In genomic region chr2L:16597798-16598737, dm6 we compare ENCODE assay signal across 1 fruit fly cellular context.
TF ChIP-seq lines count a peak whose summit lies in the region.

No protein-coding gene starts in this region.

TF ChIP-seq in whole organism, embryonic, 481 proteins besides CTCF, POLR2A, EP300 and RAD21 (continued from another document and continues in another):
- TF ChIP-seq caup (GFP tag; optimal IDR thresholded peaks at IDR 0.05; lab: Kevin White, UChicago; ENCODE audit: severe bottlenecking) = no peak
- TF ChIP-seq Neu2 (GFP tag; optimal IDR thresholded peaks at IDR 0.05; lab: Kevin White, UChicago; ENCODE audit: borderline replicate concordance) = no peak
- no peak for TF ChIP-seq Sin3A (optimal IDR thresholded peaks at IDR 0.05; lab: Kevin White, UChicago)
- TF ChIP-seq sob (GFP tag; IDR thresholded peaks at IDR 0.05; lab: Robert Waterston, UW) = peak; percentile 22; the same call in 1 of the 2 replicates
- no peak for TF ChIP-seq stc (GFP tag; IDR thresholded peaks at IDR 0.05; lab: Robert Waterston, UW)
- peak; percentile 55 for TF ChIP-seq row (GFP tag; IDR thresholded peaks at IDR 0.05; lab: Robert Waterston, UW)
- TF ChIP-seq fd3F (GFP tag; optimal IDR thresholded peaks at IDR 0.05; lab: Kevin White, UChicago) = no peak
- TF ChIP-seq p53 (GFP tag; optimal IDR thresholded peaks at IDR 0.05; lab: Kevin White, UChicago) = peak; percentile 22
- no peak for TF ChIP-seq CG7271 (tag; optimal IDR thresholded peaks at IDR 0.05; lab: Kevin White, UChicago)
- TF ChIP-seq Sox102F (GFP tag; optimal IDR thresholded peaks at IDR 0.05; lab: Kevin White, UChicago) = peak; percentile 73
- TF ChIP-seq CG11504 (tag; optimal IDR thresholded peaks at IDR 0.05; lab: Kevin White, UChicago) = peak; percentile 78
- no peak for TF ChIP-seq pzg (GFP tag; optimal IDR thresholded peaks at IDR 0.05; lab: Kevin White, UChicago)
- no peak for TF ChIP-seq inv (GFP tag; IDR thresholded peaks at IDR 0.05; lab: Robert Waterston, UW; ENCODE audit: partially characterized antibody)
- TF ChIP-seq CG3407 (GFP tag; optimal IDR thresholded peaks at IDR 0.05; lab: Kevin White, UChicago) = peak; percentile 64
- TF ChIP-seq CG13424 (tag; optimal IDR thresholded peaks at IDR 0.05; lab: Kevin White, UChicago) = peak; percentile 72
- no peak for TF ChIP-seq CG18599 (GFP tag; optimal IDR thresholded peaks at IDR 0.05; lab: Kevin White, UChicago)
- TF ChIP-seq YL-1 (GFP tag; optimal IDR thresholded peaks at IDR 0.05; lab: Kevin White, UChicago) = no peak
- TF ChIP-seq CG8478 (optimal IDR thresholded peaks at IDR 0.05; lab: Kevin White, UChicago) = no peak
- TF ChIP-seq CG2202 (tag; optimal IDR thresholded peaks at IDR 0.05; lab: Kevin White, UChicago) = peak; percentile 73
- TF ChIP-seq Ravus (GFP tag; IDR thresholded peaks at IDR 0.05; lab: Robert Waterston, UW) = no peak
- no peak for TF ChIP-seq crc (GFP tag; optimal IDR thresholded peaks at IDR 0.05; lab: Kevin White, UChicago)
- no peak for TF ChIP-seq Jarid2 (GFP tag; optimal IDR thresholded peaks at IDR 0.05; lab: Kevin White, UChicago)
- TF ChIP-seq TFAM (GFP tag; optimal IDR thresholded peaks at IDR 0.05; lab: Kevin White, UChicago) = no peak
- no peak for TF ChIP-seq CG3847 (GFP tag; IDR thresholded peaks at IDR 0.05; lab: Robert Waterston, UW)
- no peak for TF ChIP-seq vfl (GFP tag; optimal IDR thresholded peaks at IDR 0.05; lab: Kevin White, UChicago)
- peak; percentile 63 for TF ChIP-seq ewg (GFP tag; optimal IDR thresholded peaks at IDR 0.05; lab: Kevin White, UChicago)
- TF ChIP-seq CG18011 (GFP tag; optimal IDR thresholded peaks at IDR 0.05; lab: Kevin White, UChicago) = no peak
- TF ChIP-seq al (GFP tag; IDR thresholded peaks at IDR 0.05; lab: Robert Waterston, UW) = no peak
- TF ChIP-seq lov (optimal IDR thresholded peaks at IDR 0.05; lab: Kevin White, UChicago) = no peak
- 0 out of 3 replicates have a peak, but pooled peaks have one; percentile 42 for TF ChIP-seq lov (GFP tag; IDR thresholded peaks at IDR 0.05; lab: Robert Waterston, UW)
- peak; percentile 86 for TF ChIP-seq ci (GFP tag; IDR thresholded peaks at IDR 0.05; lab: Robert Waterston, UW)
- TF ChIP-seq Atf-2 (GFP tag; optimal IDR thresholded peaks at IDR 0.05; lab: Kevin White, UChicago) = peak; percentile 29
- no peak for TF ChIP-seq chinmo (GFP tag; IDR thresholded peaks at IDR 0.05; lab: Robert Waterston, UW; ENCODE audit: partially characterized antibody)
- TF ChIP-seq Dll (GFP tag; IDR thresholded peaks at IDR 0.05; lab: Robert Waterston, UW; ENCODE audit: partially characterized antibody) = no peak
- no peak for TF ChIP-seq ase (GFP tag; IDR thresholded peaks at IDR 0.05; lab: Robert Waterston, UW)
- TF ChIP-seq Hr78 (GFP tag; optimal IDR thresholded peaks at IDR 0.05; lab: Kevin White, UChicago) = no peak
- no peak for TF ChIP-seq zfh2 (GFP tag; optimal IDR thresholded peaks at IDR 0.05; lab: Kevin White, UChicago)
- no peak for TF ChIP-seq CG32532 (GFP tag; IDR thresholded peaks at IDR 0.05; lab: Robert Waterston, UW)
- peak; percentile 48 for TF ChIP-seq CG8359 (GFP tag; optimal IDR thresholded peaks at IDR 0.05; lab: Kevin White, UChicago; ENCODE audit: borderline replicate concordance)
- no peak for TF ChIP-seq CG10565 (GFP tag; optimal IDR thresholded peaks at IDR 0.05; lab: Kevin White, UChicago)
- no peak for TF ChIP-seq pita (GFP tag; optimal IDR thresholded peaks at IDR 0.05; lab: Kevin White, UChicago)
- no peak for TF ChIP-seq Aef1 (GFP tag; IDR thresholded peaks at IDR 0.05; lab: Robert Waterston, UW)
- no peak for TF ChIP-seq HmgD (GFP tag; optimal IDR thresholded peaks at IDR 0.05; lab: Kevin White, UChicago)
- TF ChIP-seq ara (GFP tag; IDR thresholded peaks at IDR 0.05; lab: Robert Waterston, UW) = peak; percentile 30; the same call in 1 of the 2 replicates
- TF ChIP-seq sim (GFP tag; IDR thresholded peaks at IDR 0.05; lab: Robert Waterston, UW) = peak; percentile 45; the same call in 1 of the 2 replicates
- TF ChIP-seq CG16863 (GFP tag; optimal IDR thresholded peaks at IDR 0.05; lab: Kevin White, UChicago) = peak; percentile 63
- no peak for TF ChIP-seq ash1 (GFP tag; optimal IDR thresholded peaks at IDR 0.05; lab: Kevin White, UChicago)
- no peak for TF ChIP-seq dm (GFP tag; optimal IDR thresholded peaks at IDR 0.05; lab: Kevin White, UChicago)
- no peak for TF ChIP-seq CG42726 (GFP tag; IDR thresholded peaks at IDR 0.05; lab: Robert Waterston, UW; ENCODE audit: partially characterized antibody)
- peak; percentile 53 for TF ChIP-seq trem (tag; optimal IDR thresholded peaks at IDR 0.05; lab: Kevin White, UChicago)
- no peak; the same call in 1 of the 2 replicates for TF ChIP-seq aop (GFP tag; IDR thresholded peaks at IDR 0.05; lab: Robert Waterston, UW)
- peak; percentile 50; the same call in 1 of the 2 replicates for TF ChIP-seq sisA (GFP tag; IDR thresholded peaks at IDR 0.05; lab: Robert Waterston, UW)
- peak; percentile 50 for TF ChIP-seq CG1647 (GFP tag; optimal IDR thresholded peaks at IDR 0.05; lab: Kevin White, UChicago)
- TF ChIP-seq CG10654 (GFP tag; optimal IDR thresholded peaks at IDR 0.05; lab: Kevin White, UChicago) = peak; percentile 2
- no peak for TF ChIP-seq Dbx (GFP tag; IDR thresholded peaks at IDR 0.05; lab: Robert Waterston, UW)
- TF ChIP-seq usp (GFP tag; optimal IDR thresholded peaks at IDR 0.05; lab: Kevin White, UChicago) = no peak
- no peak for TF ChIP-seq MBD-R2 (GFP tag; IDR thresholded peaks at IDR 0.05; lab: Robert Waterston, UW)
- peak; percentile 53 for TF ChIP-seq CG30403 (GFP tag; optimal IDR thresholded peaks at IDR 0.05; lab: Kevin White, UChicago)
- TF ChIP-seq nerfin-1 (tag; optimal IDR thresholded peaks at IDR 0.05; lab: Kevin White, UChicago) = peak; percentile 29
- no peak for TF ChIP-seq Usf (GFP tag; optimal IDR thresholded peaks at IDR 0.05; lab: Kevin White, UChicago)
- TF ChIP-seq CG11085 (GFP tag; IDR thresholded peaks at IDR 0.05; lab: Robert Waterston, UW) = no peak
- TF ChIP-seq CG7928 (GFP tag; optimal IDR thresholded peaks at IDR 0.05; lab: Kevin White, UChicago) = no peak
- no peak for TF ChIP-seq Doc3 (GFP tag; IDR thresholded peaks at IDR 0.05; lab: Robert Waterston, UW; ENCODE audit: partially characterized antibody)
- TF ChIP-seq hkb (optimal IDR thresholded peaks at IDR 0.05; lab: Kevin White, UChicago) = no peak
- TF ChIP-seq hkb (GFP tag; IDR thresholded peaks at IDR 0.05; lab: Robert Waterston, UW) = peak; percentile 58; the same call in 1 of the 2 replicates
- no peak for TF ChIP-seq tll (GFP tag; optimal IDR thresholded peaks at IDR 0.05; lab: Kevin White, UChicago)
- peak; percentile 95 for TF ChIP-seq sens (GFP tag; lab: Kevin White, UChicago)
- TF ChIP-seq tna (GFP tag; IDR thresholded peaks at IDR 0.05; lab: Robert Waterston, UW; ENCODE audit: partially characterized antibody) = no peak
- TF ChIP-seq CG1602 (GFP tag; optimal IDR thresholded peaks at IDR 0.05; lab: Kevin White, UChicago) = peak; percentile 44
- TF ChIP-seq fd64A (GFP tag; optimal IDR thresholded peaks at IDR 0.05; lab: Kevin White, UChicago) = no peak
- peak; percentile 14 for TF ChIP-seq ind (GFP tag; optimal IDR thresholded peaks at IDR 0.05; lab: Kevin White, UChicago)
- no peak for TF ChIP-seq Nf-YC (tag; optimal IDR thresholded peaks at IDR 0.05; lab: Kevin White, UChicago)
- TF ChIP-seq CG18262 (tag; optimal IDR thresholded peaks at IDR 0.05; lab: Kevin White, UChicago) = peak; percentile 73
- peak; percentile 86 for TF ChIP-seq crol (GFP tag; IDR thresholded peaks at IDR 0.05; lab: Robert Waterston, UW)
- no peak for TF ChIP-seq CG16779 (GFP tag; IDR thresholded peaks at IDR 0.05; lab: Robert Waterston, UW)
- peak; percentile 73 for TF ChIP-seq Oli (tag; optimal IDR thresholded peaks at IDR 0.05; lab: Kevin White, UChicago)
- no peak for TF ChIP-seq CG30020 (tag; optimal IDR thresholded peaks at IDR 0.05; lab: Kevin White, UChicago)
- TF ChIP-seq CG17359 (tag; optimal IDR thresholded peaks at IDR 0.05; lab: Kevin White, UChicago) = peak; percentile 39
- no peak for TF ChIP-seq HLHmδ (GFP tag; optimal IDR thresholded peaks at IDR 0.05; lab: Kevin White, UChicago)
- TF ChIP-seq ab (GFP tag; optimal IDR thresholded peaks at IDR 0.05; lab: Kevin White, UChicago) = no peak
- peak; percentile 53 for TF ChIP-seq CG8089 (GFP tag; optimal IDR thresholded peaks at IDR 0.05; lab: Kevin White, UChicago)
- TF ChIP-seq gt (GFP tag; IDR thresholded peaks at IDR 0.05; lab: Robert Waterston, UW) = no peak
- peak; percentile 28 for TF ChIP-seq Camta (GFP tag; optimal IDR thresholded peaks at IDR 0.05; lab: Kevin White, UChicago)
- TF ChIP-seq tup (GFP tag; optimal IDR thresholded peaks at IDR 0.05; lab: Kevin White, UChicago) = peak; percentile 2
- peak; percentile 42 for TF ChIP-seq tin (GFP tag; optimal IDR thresholded peaks at IDR 0.05; lab: Kevin White, UChicago)
- TF ChIP-seq dysf (GFP tag; IDR thresholded peaks at IDR 0.05; lab: Robert Waterston, UW) = no peak; the same call in 2 of the 3 replicates
- no peak for TF ChIP-seq insv (GFP tag; optimal IDR thresholded peaks at IDR 0.05; lab: Kevin White, UChicago)
- peak; percentile 25 for TF ChIP-seq CG8290 (GFP tag; optimal IDR thresholded peaks at IDR 0.05; lab: Kevin White, UChicago)
- TF ChIP-seq CG8290 (tag; optimal IDR thresholded peaks at IDR 0.05; lab: Kevin White, UChicago) = no peak
- peak; percentile 17 for TF ChIP-seq onecut (GFP tag; IDR thresholded peaks at IDR 0.05; lab: Robert Waterston, UW)
- TF ChIP-seq CG12391 (tag; optimal IDR thresholded peaks at IDR 0.05; lab: Kevin White, UChicago) = peak; percentile 62
- TF ChIP-seq gsb-n (tag; optimal IDR thresholded peaks at IDR 0.05; lab: Kevin White, UChicago) = peak; percentile 74
- no peak for TF ChIP-seq cad (GFP tag; optimal IDR thresholded peaks at IDR 0.05; lab: Kevin White, UChicago)
- TF ChIP-seq PHDP (tag; optimal IDR thresholded peaks at IDR 0.05; lab: Kevin White, UChicago) = peak; percentile 68
- TF ChIP-seq Spps (tag; optimal IDR thresholded peaks at IDR 0.05; lab: Kevin White, UChicago) = peak; percentile 33
- peak; percentile 82 for TF ChIP-seq zfh1 (GFP tag; IDR thresholded peaks at IDR 0.05; lab: Robert Waterston, UW)
- TF ChIP-seq CG9797 (GFP tag; optimal IDR thresholded peaks at IDR 0.05; lab: Kevin White, UChicago) = no peak
- no peak for TF ChIP-seq CG18764 (GFP tag; optimal IDR thresholded peaks at IDR 0.05; lab: Kevin White, UChicago)
- no peak for TF ChIP-seq pros (GFP tag; optimal IDR thresholded peaks at IDR 0.05; lab: Kevin White, UChicago)
- no peak for TF ChIP-seq Hey (tag; optimal IDR thresholded peaks at IDR 0.05; lab: Kevin White, UChicago)
- TF ChIP-seq CG9817 (tag; optimal IDR thresholded peaks at IDR 0.05; lab: Kevin White, UChicago) = peak; percentile 15
- no peak for TF ChIP-seq toy (GFP tag; IDR thresholded peaks at IDR 0.05; lab: Robert Waterston, UW)
- no peak for TF ChIP-seq CG2120 (GFP tag; optimal IDR thresholded peaks at IDR 0.05; lab: Kevin White, UChicago)
- TF ChIP-seq Meics (GFP tag; optimal IDR thresholded peaks at IDR 0.05; lab: Kevin White, UChicago) = no peak
- no peak for TF ChIP-seq Kr (GFP tag; optimal IDR thresholded peaks at IDR 0.05; lab: Kevin White, UChicago)
- TF ChIP-seq CG12236 (GFP tag; optimal IDR thresholded peaks at IDR 0.05; lab: Kevin White, UChicago) = peak; percentile 62
- peak; percentile 4 for TF ChIP-seq fu2 (GFP tag; optimal IDR thresholded peaks at IDR 0.05; lab: Kevin White, UChicago)
- TF ChIP-seq CG13296 (GFP tag; optimal IDR thresholded peaks at IDR 0.05; lab: Kevin White, UChicago) = no peak
- TF ChIP-seq sqz (GFP tag; optimal IDR thresholded peaks at IDR 0.05; lab: Kevin White, UChicago) = no peak
- TF ChIP-seq zf30C (GFP tag; optimal IDR thresholded peaks at IDR 0.05; lab: Kevin White, UChicago) = peak; percentile 57
- no peak for TF ChIP-seq Dad (GFP tag; optimal IDR thresholded peaks at IDR 0.05; lab: Kevin White, UChicago)
- no peak for TF ChIP-seq CG6765 (GFP tag; optimal IDR thresholded peaks at IDR 0.05; lab: Kevin White, UChicago)
- TF ChIP-seq Drgx (GFP tag; IDR thresholded peaks at IDR 0.05; lab: Robert Waterston, UW) = peak; percentile 96
- TF ChIP-seq Dref (GFP tag; IDR thresholded peaks at IDR 0.05; lab: Robert Waterston, UW) = no peak
- no peak for TF ChIP-seq CG12104 (GFP tag; optimal IDR thresholded peaks at IDR 0.05; lab: Kevin White, UChicago)
- no peak for TF ChIP-seq luna (GFP tag; optimal IDR thresholded peaks at IDR 0.05; lab: Kevin White, UChicago)
- TF ChIP-seq Atf3 (GFP tag; optimal IDR thresholded peaks at IDR 0.05; lab: Kevin White, UChicago) = peak; percentile 73
- peak; percentile 61 for TF ChIP-seq CG4707 (GFP tag; optimal IDR thresholded peaks at IDR 0.05; lab: Kevin White, UChicago)
- peak; percentile 40 for TF ChIP-seq Lhr (GFP tag; optimal IDR thresholded peaks at IDR 0.05; lab: Kevin White, UChicago)
- no peak for TF ChIP-seq CG2116 (GFP tag; optimal IDR thresholded peaks at IDR 0.05; lab: Kevin White, UChicago)
- TF ChIP-seq Dip3 (GFP tag; optimal IDR thresholded peaks at IDR 0.05; lab: Kevin White, UChicago) = no peak
- TF ChIP-seq CG13287 (GFP tag; IDR thresholded peaks at IDR 0.05; lab: Robert Waterston, UW; ENCODE audit: partially characterized antibody) = no peak
- no peak for TF ChIP-seq gcm2 (GFP tag; optimal IDR thresholded peaks at IDR 0.05; lab: Kevin White, UChicago)
- TF ChIP-seq Pdp1 (GFP tag; optimal IDR thresholded peaks at IDR 0.05; lab: Kevin White, UChicago) = peak in 1 of 2 experiments; percentile 54
- no peak for TF ChIP-seq CG8765 (GFP tag; IDR thresholded peaks at IDR 0.05; lab: Robert Waterston, UW)
- no peak for TF ChIP-seq Fer1 (GFP tag; optimal IDR thresholded peaks at IDR 0.05; lab: Kevin White, UChicago)
- TF ChIP-seq HLH3B (GFP tag; IDR thresholded peaks at IDR 0.05; lab: Robert Waterston, UW) = 0 out of 2 replicates have a peak, but pooled peaks have one; percentile 36
- peak; percentile 48; the same call in 1 of the 2 replicates for TF ChIP-seq sens-2 (GFP tag; IDR thresholded peaks at IDR 0.05; lab: Robert Waterston, UW)
- TF ChIP-seq so (GFP tag; IDR thresholded peaks at IDR 0.05; lab: Robert Waterston, UW) = no peak
- no peak for TF ChIP-seq CG3995 (GFP tag; optimal IDR thresholded peaks at IDR 0.05; lab: Kevin White, UChicago)
- no peak for TF ChIP-seq CG17912 (GFP tag; optimal IDR thresholded peaks at IDR 0.05; lab: Kevin White, UChicago)
- TF ChIP-seq gcm (GFP tag; optimal IDR thresholded peaks at IDR 0.05; lab: Kevin White, UChicago) = peak; percentile 66
- TF ChIP-seq tap (tag; optimal IDR thresholded peaks at IDR 0.05; lab: Kevin White, UChicago) = peak; percentile 52
- no peak for TF ChIP-seq CG7745 (tag; optimal IDR thresholded peaks at IDR 0.05; lab: Kevin White, UChicago)
- TF ChIP-seq CrebB (tag; optimal IDR thresholded peaks at IDR 0.05; lab: Kevin White, UChicago) = no peak
